4 worm cellular contexts compared by ENCODE assay signal in genomic region chrIV:14483427-14483826, ce11.
A peak's percentile ranks its signal among the peaks of the same experiment; 100 is the strongest.
TF ChIP-seq lines count a peak whose summit lies in the region.

No protein-coding gene starts in this region.

TF ChIP-seq in whole organism, L2 larva, 48 proteins besides CTCF, POLR2A, EP300 and RAD21:
- TF ChIP-seq egl-27 (tag; optimal IDR thresholded peaks at IDR 0.05; lab: Kevin White, UChicago) (no peak), crh-2 (tag; optimal IDR thresholded peaks at IDR 0.05; lab: Kevin White, UChicago) (no peak), nhr-77 (tag; optimal IDR thresholded peaks at IDR 0.05; lab: Kevin White, UChicago) (no peak), sma-3 (GFP tag; optimal IDR thresholded peaks at IDR 0.05; lab: Kevin White, UChicago) (no peak), fos-1 (tag; optimal IDR thresholded peaks at IDR 0.05; lab: Kevin White, UChicago) (peak; percentile 92), nhr-12 (tag; optimal IDR thresholded peaks at IDR 0.05; lab: Kevin White, UChicago) (no peak)

TF ChIP-seq in whole organism, L3 larva, 47 proteins besides CTCF, POLR2A, EP300 and RAD21:
- peak; percentile 29 for TF ChIP-seq elt-2 (tag; optimal IDR thresholded peaks at IDR 0.05; lab: Kevin White, UChicago)
- no peak for TF ChIP-seq lin-39 (tag; optimal IDR thresholded peaks at IDR 0.05; lab: Kevin White, UChicago)
- no peak for TF ChIP-seq nhr-23 (tag; optimal IDR thresholded peaks at IDR 0.05; lab: Kevin White, UChicago)
- peak; percentile 12 for TF ChIP-seq pqm-1 (tag; optimal IDR thresholded peaks at IDR 0.05; lab: Kevin White, UChicago)

TF ChIP-seq in whole organism, L4 larva, 104 proteins besides CTCF, POLR2A, EP300 and RAD21:
- TF ChIP-seq dmd-8 (GFP tag; IDR thresholded peaks at IDR 0.05; lab: Robert Waterston, UW) (no peak), zfp-3 (GFP tag; conservative IDR thresholded peaks at IDR 0.05; lab: Robert Waterston, UW) (no peak), egl-43 (GFP tag; IDR thresholded peaks at IDR 0.05; lab: Robert Waterston, UW) (no peak), gei-8 (GFP tag; optimal IDR thresholded peaks at IDR 0.05; lab: Kevin White, UChicago) (no peak), spr-1 (tag; optimal IDR thresholded peaks at IDR 0.05; lab: Kevin White, UChicago) (no peak), ces-1 (GFP tag; optimal IDR thresholded peaks at IDR 0.05; lab: Kevin White, UChicago) (no peak), ama-1 (optimal IDR thresholded peaks at IDR 0.05; lab: Kevin White, UChicago) (no peak), egl-27 (tag; optimal IDR thresholded peaks at IDR 0.05; lab: Kevin White, UChicago) (no peak), unc-39 (tag; optimal IDR thresholded peaks at IDR 0.05; lab: Kevin White, UChicago) (no peak), F49E8.2 (tag; optimal IDR thresholded peaks at IDR 0.05; lab: Kevin White, UChicago; ENCODE audit: borderline replicate concordance) (no peak), dve-1 (tag; optimal IDR thresholded peaks at IDR 0.05; lab: Kevin White, UChicago; ENCODE audit: insufficient read depth) (peak; percentile 2), ZK337.2 (GFP tag; IDR thresholded peaks at IDR 0.05; lab: Robert Waterston, UW) (no peak), ceh-20 (GFP tag; IDR thresholded peaks at IDR 0.05; lab: Robert Waterston, UW) (no peak), nhr-76 (tag; optimal IDR thresholded peaks at IDR 0.05; lab: Kevin White, UChicago) (no peak), fos-1 (tag; optimal IDR thresholded peaks at IDR 0.05; lab: Kevin White, UChicago) (no peak), nhr-6 (tag; optimal IDR thresholded peaks at IDR 0.05; lab: Kevin White, UChicago) (no peak), pqm-1 (tag; optimal IDR thresholded peaks at IDR 0.05; lab: Kevin White, UChicago) (peak; percentile 47), F10B5.3 (tag; optimal IDR thresholded peaks at IDR 0.05; lab: Kevin White, UChicago) (no peak), daf-19 (GFP tag; conservative IDR thresholded peaks at IDR 0.05; lab: Robert Waterston, UW) (no peak), daf-16 (GFP tag; optimal IDR thresholded peaks at IDR 0.05; lab: Kevin White, UChicago) (no peak), daf-16 (tag; optimal IDR thresholded peaks at IDR 0.05; lab: Kevin White, UChicago) (peak; percentile 41), dmd-6 (GFP tag; IDR thresholded peaks at IDR 0.05; lab: Robert Waterston, UW) (peak; percentile 23; the same call in 1 of the 2 replicates), saeg-2 (GFP tag; IDR thresholded peaks at IDR 0.05; lab: Robert Waterston, UW) (no peak), ceh-62 (tag; optimal IDR thresholded peaks at IDR 0.05; lab: Kevin White, UChicago) (no peak), nhr-48 (tag; optimal IDR thresholded peaks at IDR 0.05; lab: Kevin White, UChicago) (no peak), nhr-28 (tag; optimal IDR thresholded peaks at IDR 0.05; lab: Kevin White, UChicago) (no peak), skn-1 (tag; optimal IDR thresholded peaks at IDR 0.05; lab: Kevin White, UChicago) (no peak)

TF ChIP-seq in whole organism, young adult, 124 proteins besides CTCF, POLR2A, EP300 and RAD21:
- TF ChIP-seq mes-4 (tag; optimal IDR thresholded peaks at IDR 0.05; lab: Kevin White, UChicago) (no peak), ekl-4 (GFP tag; IDR thresholded peaks at IDR 0.05; lab: Robert Waterston, UW) (no peak), nhr-80 (tag; optimal IDR thresholded peaks at IDR 0.05; lab: Kevin White, UChicago) (peak; percentile 49)
